Fruit fly (Drosophila melanogaster) Kc167 (cell line): ENCODE measurements around the gene Ppt2.

ENCODE experiments used
- Myc ChIP-seq: fragments of >200 bp; optimal IDR thresholded peaks from 2 replicates; lab custom pipeline; 2017; ENCODE audit warnings: missing external identifiers
- Sin3A ChIP-seq: fragments of >200 bp; optimal IDR thresholded peaks from 2 replicates; lab custom pipeline; 2018; ENCODE audit warnings: missing external identifiers
- h ChIP-seq: fragments of >200 bp; optimal IDR thresholded peaks from 3 replicates; lab custom pipeline; 2018; ENCODE audit warnings: missing external identifiers
- psq ChIP-seq: fragments of >200 bp; optimal IDR thresholded peaks from 2 replicates; lab custom pipeline; 2017; ENCODE audit warnings: missing external identifiers
- ttk ChIP-seq: sonication (Bioruptor generic); optimal IDR thresholded peaks from 2 replicates; lab custom pipeline; 2017; ENCODE audit warnings: missing external identifiers

dm6 chr2L:11236364-11236763 lies 43.7 kb upstream of the Ppt2 start:
- TF ChIP-seq h (lab: Kevin White, UChicago) (no peak), psq (lab: Kevin White, UChicago) (no peak), ttk (lab: Kevin White, UChicago) (no peak), Sin3A (lab: Kevin White, UChicago) (no peak), Myc (no peak)
